Worm (Caenorhabditis elegans): ENCODE results near the gene F31B12.3.

DNA sequence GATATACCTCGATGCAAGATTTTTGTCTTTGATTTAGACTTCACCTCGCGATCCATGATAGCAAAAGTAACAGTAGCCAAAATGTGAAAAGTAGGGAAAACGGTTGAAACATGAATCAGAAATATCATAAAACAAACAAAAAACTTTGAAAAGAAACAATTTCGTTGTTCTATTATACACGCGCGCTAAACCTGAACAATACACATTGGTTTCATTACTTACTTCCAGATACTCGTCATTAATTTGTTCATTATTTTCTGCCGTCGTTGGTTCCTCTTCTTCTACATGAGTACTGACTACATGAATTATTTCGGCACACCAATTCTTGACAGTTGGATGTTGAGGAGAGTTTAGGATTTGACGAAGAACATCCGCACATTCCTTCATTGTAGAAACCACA, at the start of gene F31B12.3:
- TF ChIP-seq hnd-1 (tag; optimal IDR thresholded peaks at IDR 0.05): no peak
- TF ChIP-seq tbx-11 (GFP tag; IDR thresholded peaks at IDR 0.05): no peak
- TF ChIP-seq ceh-13 (GFP tag; optimal IDR thresholded peaks at IDR 0.05): no peak
- no peak for TF ChIP-seq flt-1 (GFP tag; IDR thresholded peaks at IDR 0.05)
- no peak for TF ChIP-seq ama-1 (optimal IDR thresholded peaks at IDR 0.05)
- TF ChIP-seq tra-4 (tag; optimal IDR thresholded peaks at IDR 0.05): no peak
- TF ChIP-seq ceh-36 (tag; optimal IDR thresholded peaks at IDR 0.05): no peak
- no peak for TF ChIP-seq pes-1 (GFP tag; IDR thresholded peaks at IDR 0.05)
